ENCODE assay signal across 6 fruit fly cellular contexts in the genomic region with DNA sequence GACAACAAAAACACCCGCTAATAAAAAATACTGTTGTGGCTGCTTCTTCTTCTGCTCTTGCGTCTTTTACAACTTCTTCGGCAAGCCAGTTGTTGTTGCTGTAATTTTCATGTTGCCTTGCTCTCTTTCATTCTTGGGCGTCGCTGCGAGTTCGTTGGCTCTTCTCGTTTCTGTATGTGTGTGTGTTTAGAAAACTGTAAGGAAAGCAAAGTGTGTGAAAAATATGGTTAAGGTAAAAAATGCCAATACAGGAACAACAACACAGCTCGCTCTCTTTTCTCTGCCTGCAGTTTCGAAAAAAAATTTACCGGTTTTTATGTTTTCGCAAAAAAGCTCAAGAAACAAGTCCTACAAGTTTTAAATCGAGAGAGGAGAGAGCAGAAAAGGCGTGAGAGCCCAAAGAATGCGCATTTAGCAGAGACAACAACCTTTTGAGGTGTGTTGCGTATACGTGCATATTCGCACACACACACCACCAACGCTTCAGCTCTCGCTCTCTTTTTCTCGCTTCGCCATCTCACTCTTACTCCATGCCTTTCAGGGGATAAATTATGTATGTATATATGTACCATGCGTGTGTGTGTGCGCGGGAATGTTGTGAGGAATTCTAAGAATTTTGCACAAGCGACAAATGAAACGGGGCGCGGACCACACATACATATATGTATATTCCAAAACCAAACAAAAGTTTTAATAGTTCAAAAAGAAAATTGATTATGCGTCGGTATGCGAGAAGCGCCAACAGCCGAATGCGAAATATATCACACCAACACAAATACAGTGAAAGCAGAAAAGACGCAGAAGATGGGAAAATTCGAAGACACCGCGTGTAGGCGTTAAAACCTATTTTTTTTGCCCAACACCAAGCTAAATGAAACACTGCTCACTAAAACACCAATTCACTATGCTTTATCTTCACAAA.
TF ChIP-seq lines count a peak whose summit lies in the region.

No protein-coding gene starts in this region.

- TF ChIP-seq CTCF in whole organism, embryonic (GFP tag; optimal IDR thresholded peaks at IDR 0.05; lab: Kevin White, UChicago) = no peak

TF ChIP-seq in whole organism, 6 proteins besides CTCF, POLR2A, EP300 and RAD21:
- TF ChIP-seq pan (optimal IDR thresholded peaks at IDR 0.05; lab: Kevin White, UChicago) (no peak), EcR (GFP tag; optimal IDR thresholded peaks at IDR 0.05; lab: Kevin White, UChicago) (peak; percentile 39 to 84), psq (optimal IDR thresholded peaks at IDR 0.05; lab: Kevin White, UChicago) (no peak), CG8478 (optimal IDR thresholded peaks at IDR 0.05; lab: Kevin White, UChicago) (peak; percentile 64)

TF ChIP-seq in whole organism, adult, 20 proteins besides CTCF, POLR2A, EP300 and RAD21:
- TF ChIP-seq CG12768 (GFP tag; optimal IDR thresholded peaks at IDR 0.05; lab: Kevin White, UChicago) (no peak), pad (GFP tag; optimal IDR thresholded peaks at IDR 0.05; lab: Kevin White, UChicago) (peak; percentile 85), ovo (GFP tag; optimal IDR thresholded peaks at IDR 0.05; lab: Kevin White, UChicago) (peak; percentile 18), tj (GFP tag; optimal IDR thresholded peaks at IDR 0.05; lab: Kevin White, UChicago) (peak; percentile 5), cic (GFP tag; optimal IDR thresholded peaks at IDR 0.05; lab: Kevin White, UChicago) (peak; percentile 31)
TF ChIP-seq in whole organism, adult: peak in this region for 4.

TF ChIP-seq in whole organism, embryonic, 481 proteins besides CTCF, POLR2A, EP300 and RAD21 (continues in another document):
- TF ChIP-seq kni (GFP tag; optimal IDR thresholded peaks at IDR 0.05; lab: Kevin White, UChicago) (peak; percentile 90), Sin3A (optimal IDR thresholded peaks at IDR 0.05; lab: Kevin White, UChicago) (peak; percentile 19), CG8290 (GFP tag; optimal IDR thresholded peaks at IDR 0.05; lab: Kevin White, UChicago) (no peak), CG8290 (tag; optimal IDR thresholded peaks at IDR 0.05; lab: Kevin White, UChicago) (peak in 1 of 2 experiments; percentile 41), Stat92E (GFP tag; optimal IDR thresholded peaks at IDR 0.05; lab: Kevin White, UChicago) (peak in 1 of 3 experiments; percentile 87), CG12219 (GFP tag; optimal IDR thresholded peaks at IDR 0.05; lab: Kevin White, UChicago) (no peak), Lim3 (GFP tag; IDR thresholded peaks at IDR 0.05; lab: Robert Waterston, UW) (no peak), ci (GFP tag; IDR thresholded peaks at IDR 0.05; lab: Robert Waterston, UW) (peak; percentile 32; the same call in 1 of the 3 replicates), CG1832 (GFP tag; optimal IDR thresholded peaks at IDR 0.05; lab: Kevin White, UChicago) (peak; percentile 82), cg (GFP tag; optimal IDR thresholded peaks at IDR 0.05; lab: Kevin White, UChicago) (peak; percentile 98), CG32532 (GFP tag; IDR thresholded peaks at IDR 0.05; lab: Robert Waterston, UW) (0 out of 2 replicates have a peak, but pooled peaks have one; percentile 17), Ssrp (tag; optimal IDR thresholded peaks at IDR 0.05; lab: Kevin White, UChicago) (peak; percentile 0), Drgx (GFP tag; IDR thresholded peaks at IDR 0.05; lab: Robert Waterston, UW) (0 out of 2 replicates have a peak, but pooled peaks have one; percentile 43), da (GFP tag; optimal IDR thresholded peaks at IDR 0.05; lab: Kevin White, UChicago) (no peak), unpg (GFP tag; optimal IDR thresholded peaks at IDR 0.05; lab: Kevin White, UChicago) (no peak), zen2 (GFP tag; IDR thresholded peaks at IDR 0.05; lab: Robert Waterston, UW; ENCODE audit: partially characterized antibody) (0 out of 3 replicates have a peak, but pooled peaks have one; percentile 38)

TF ChIP-seq in whole organism, prepupa, 60 proteins besides CTCF, POLR2A, EP300 and RAD21 (continues in another document):
- TF ChIP-seq topi (GFP tag; optimal IDR thresholded peaks at IDR 0.05; lab: Kevin White, UChicago) (no peak), Eip75B (GFP tag; optimal IDR thresholded peaks at IDR 0.05; lab: Kevin White, UChicago) (no peak), net (GFP tag; optimal IDR thresholded peaks at IDR 0.05; lab: Kevin White, UChicago) (no peak), Eip78C (GFP tag; lab: Kevin White, UChicago) (no peak), CG8632 (GFP tag; optimal IDR thresholded peaks at IDR 0.05; lab: Kevin White, UChicago) (no peak), CG34406 (GFP tag; optimal IDR thresholded peaks at IDR 0.05; lab: Kevin White, UChicago) (no peak), CG3919 (GFP tag; optimal IDR thresholded peaks at IDR 0.05; lab: Kevin White, UChicago) (no peak), esn (GFP tag; optimal IDR thresholded peaks at IDR 0.05; lab: Kevin White, UChicago) (peak; percentile 2), ss (GFP tag; optimal IDR thresholded peaks at IDR 0.05; lab: Kevin White, UChicago) (peak in 1 of 2 experiments; percentile 39), fd59A (GFP tag; optimal IDR thresholded peaks at IDR 0.05; lab: Kevin White, UChicago) (no peak), Ets96B (tag; optimal IDR thresholded peaks at IDR 0.05; lab: Kevin White, UChicago) (no peak), Sox102F (GFP tag; optimal IDR thresholded peaks at IDR 0.05; lab: Kevin White, UChicago) (no peak), CG11294 (GFP tag; IDR thresholded peaks at IDR 0.05; lab: Robert Waterston, UW) (no peak), CG6792 (GFP tag; optimal IDR thresholded peaks at IDR 0.05; lab: Kevin White, UChicago) (no peak), Sox15 (GFP tag; optimal IDR thresholded peaks at IDR 0.05; lab: Kevin White, UChicago) (no peak), CG8319 (GFP tag; optimal IDR thresholded peaks at IDR 0.05; lab: Kevin White, UChicago) (no peak), CG9139 (GFP tag; optimal IDR thresholded peaks at IDR 0.05; lab: Kevin White, UChicago) (peak; percentile 2), CG11902 (GFP tag; optimal IDR thresholded peaks at IDR 0.05; lab: Kevin White, UChicago) (no peak), Hr39 (GFP tag; optimal IDR thresholded peaks at IDR 0.05; lab: Kevin White, UChicago) (no peak)

TF ChIP-seq in whole organism, pupa, 21 proteins besides CTCF, POLR2A, EP300 and RAD21 (continues in another document):
- TF ChIP-seq Pif1B (GFP tag; optimal IDR thresholded peaks at IDR 0.05; lab: Kevin White, UChicago) = peak; percentile 14
- TF ChIP-seq CG9948 (tag; optimal IDR thresholded peaks at IDR 0.05; lab: Kevin White, UChicago) = no peak
- TF ChIP-seq EcR (GFP tag; optimal IDR thresholded peaks at IDR 0.05; lab: Kevin White, UChicago) = peak; percentile 98
- peak; percentile 49; the same call in 1 of the 2 replicates for TF ChIP-seq CG32121 (GFP tag; IDR thresholded peaks at IDR 0.05; lab: Robert Waterston, UW)
- no peak for TF ChIP-seq CG8159 (tag; optimal IDR thresholded peaks at IDR 0.05; lab: Kevin White, UChicago)
- no peak for TF ChIP-seq CG17806 (tag; optimal IDR thresholded peaks at IDR 0.05; lab: Kevin White, UChicago)
- TF ChIP-seq CG15710 (tag; optimal IDR thresholded peaks at IDR 0.05; lab: Kevin White, UChicago) = no peak
- TF ChIP-seq fd96Ca (GFP tag; IDR thresholded peaks at IDR 0.05; lab: Robert Waterston, UW) = no peak; the same call in 2 of the 3 replicates
- TF ChIP-seq rn (GFP tag; IDR thresholded peaks at IDR 0.05; lab: Robert Waterston, UW) = no peak
- TF ChIP-seq CG14655 (GFP tag; optimal IDR thresholded peaks at IDR 0.05; lab: Kevin White, UChicago) = peak; percentile 27
- peak; percentile 55; the same call in 1 of the 2 replicates for TF ChIP-seq CG12605 (GFP tag; IDR thresholded peaks at IDR 0.05; lab: Robert Waterston, UW)
- no peak for TF ChIP-seq CG10348 (GFP tag; IDR thresholded peaks at IDR 0.05; lab: Robert Waterston, UW)
- TF ChIP-seq Snoo (tag; optimal IDR thresholded peaks at IDR 0.05; lab: Kevin White, UChicago) = no peak
- no peak for TF ChIP-seq D1 (tag; optimal IDR thresholded peaks at IDR 0.05; lab: Kevin White, UChicago)
- TF ChIP-seq CG34367 (tag; optimal IDR thresholded peaks at IDR 0.05; lab: Kevin White, UChicago) = no peak
- peak; percentile 68 for TF ChIP-seq Ets98B (GFP tag; IDR thresholded peaks at IDR 0.05; lab: Robert Waterston, UW)
- no peak for TF ChIP-seq CG4496 (GFP tag; IDR thresholded peaks at IDR 0.05; lab: Robert Waterston, UW)
- no peak for TF ChIP-seq CG13204 (GFP tag; optimal IDR thresholded peaks at IDR 0.05; lab: Kevin White, UChicago)
- TF ChIP-seq Pif1A (GFP tag; optimal IDR thresholded peaks at IDR 0.05; lab: Kevin White, UChicago) = no peak
- TF ChIP-seq CG8301 (tag; optimal IDR thresholded peaks at IDR 0.05; lab: Kevin White, UChicago) = no peak

TF ChIP-seq in whole organism, wandering third instar larva, 38 proteins besides CTCF, POLR2A, EP300 and RAD21:
- TF ChIP-seq brk (GFP tag; optimal IDR thresholded peaks at IDR 0.05; lab: Kevin White, UChicago) (peak; percentile 86), h (GFP tag; optimal IDR thresholded peaks at IDR 0.05; lab: Kevin White, UChicago) (peak; percentile 5), Hr78 (GFP tag; optimal IDR thresholded peaks at IDR 0.05; lab: Kevin White, UChicago) (no peak), woc (GFP tag; optimal IDR thresholded peaks at IDR 0.05; lab: Kevin White, UChicago) (no peak), Vsx2 (GFP tag; optimal IDR thresholded peaks at IDR 0.05; lab: Kevin White, UChicago; ENCODE audit: partially characterized antibody) (peak; percentile 22), N (GFP tag; optimal IDR thresholded peaks at IDR 0.05; lab: Kevin White, UChicago) (peak; percentile 94), Dif (GFP tag; optimal IDR thresholded peaks at IDR 0.05; lab: Kevin White, UChicago; ENCODE audit: partially characterized antibody) (peak; percentile 84), ey (GFP tag; optimal IDR thresholded peaks at IDR 0.05; lab: Kevin White, UChicago) (no peak), psq (GFP tag; optimal IDR thresholded peaks at IDR 0.05; lab: Kevin White, UChicago) (peak; percentile 91), Hr83 (GFP tag; optimal IDR thresholded peaks at IDR 0.05; lab: Kevin White, UChicago; ENCODE audit: poor library complexity, severe bottlenecking) (peak; percentile 70), tai (GFP tag; optimal IDR thresholded peaks at IDR 0.05; lab: Kevin White, UChicago) (peak; percentile 46), dl (GFP tag; optimal IDR thresholded peaks at IDR 0.05; lab: Kevin White, UChicago; ENCODE audit: insufficient read depth in 1 of 2, partially characterized antibody in 2 of 2) (peak; percentile 70 to 77), fru (GFP tag; optimal IDR thresholded peaks at IDR 0.05; lab: Kevin White, UChicago) (peak; percentile 22)
